Fruit fly (Drosophila melanogaster) whole organism: Measurements from ENCODE around the gene p53.

Experiments used
- Dll ChIP-seq: fragments of >200 bp; optimal IDR thresholded peaks from 2 replicates; lab custom pipeline; 2017
- usp ChIP-seq: fragments of >200 bp; optimal IDR thresholded peaks from 2 replicates; lab custom pipeline; 2017; ENCODE audit warnings: missing biosample characterization, missing genetic modification characterization, mixed read lengths

DNA sequence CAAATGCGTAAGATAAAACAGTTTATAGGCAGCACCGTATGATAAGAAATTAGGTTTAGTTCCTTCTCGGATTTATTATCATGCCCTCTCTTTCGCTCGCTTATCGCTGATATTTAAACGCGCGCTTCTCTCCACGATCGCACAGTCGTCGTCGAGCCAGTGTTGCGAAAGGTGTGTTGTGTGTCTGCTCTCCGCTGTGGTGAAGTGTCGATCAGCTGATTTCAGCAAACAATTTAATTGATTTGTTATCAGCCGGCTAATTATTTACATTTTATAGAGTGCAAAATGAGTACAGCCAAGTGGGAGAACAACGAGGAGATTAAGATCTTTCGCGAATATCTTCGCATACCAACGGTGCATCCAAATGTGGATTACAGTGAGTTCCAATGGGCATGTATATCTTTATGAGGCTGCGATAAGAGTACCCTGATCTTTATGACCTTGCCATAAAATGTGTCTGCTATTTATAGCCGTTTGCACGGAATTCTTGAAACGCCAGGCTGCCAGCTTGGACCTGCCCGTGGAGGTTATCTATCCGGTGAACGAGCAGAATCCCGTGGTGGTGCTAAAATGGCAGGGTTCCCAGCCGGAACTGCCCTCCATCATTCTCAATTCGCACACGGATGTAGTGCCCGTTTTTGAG is 37.8 kb upstream of the p53 start, which contains the start of the genes CG17110 and CG6726:
- TF ChIP-seq usp (no peak), Dll (no peak)
